Worm (Caenorhabditis elegans): ENCODE results near the gene C33F10.8.
A peak's percentile ranks its signal among the peaks of the same experiment; 100 is the strongest.

Gene C33F10.8

ce11 chrII:4818780-4819179 lies 6.3 kb downstream of the C33F10.8 start:
- TF ChIP-seq ceh-14 (tag; optimal IDR thresholded peaks at IDR 0.05) (no peak), unc-86 (tag; optimal IDR thresholded peaks at IDR 0.05) (no peak), ama-1 (optimal IDR thresholded peaks at IDR 0.05) (no peak)

ce11 chrII:4815356-4815755 lies 9.7 kb downstream of the C33F10.8 start:
- TF ChIP-seq che-1 (tag; optimal IDR thresholded peaks at IDR 0.05) = no peak
- TF ChIP-seq ceh-34 (tag; optimal IDR thresholded peaks at IDR 0.05) = peak; percentile 94

ce11 chrII:4811986-4812385 lies 13.0 kb downstream of the C33F10.8 start, which contains the start of gene rig-6:
TSS of gene rig-6 (minus strand) at chrII:4812086.
- TF ChIP-seq ceh-6 (GFP tag; optimal IDR thresholded peaks at IDR 0.05) (no peak), ama-1 (optimal IDR thresholded peaks at IDR 0.05) (no peak), lim-6 (tag; optimal IDR thresholded peaks at IDR 0.05) (no peak), pag-3 (tag; optimal IDR thresholded peaks at IDR 0.05; ENCODE audit: borderline replicate concordance) (no peak), gmeb-2 (tag; optimal IDR thresholded peaks at IDR 0.05) (no peak)

- TF ChIP-seq sdc-2 (tag; optimal IDR thresholded peaks at IDR 0.05) (no peak), C08G9.2 (tag; optimal IDR thresholded peaks at IDR 0.05) (no peak), elt-4 (tag; optimal IDR thresholded peaks at IDR 0.05) (no peak), nhr-232 (tag; optimal IDR thresholded peaks at IDR 0.05) (no peak), mec-3 (tag; optimal IDR thresholded peaks at IDR 0.05; ENCODE audit: borderline replicate concordance) (no peak), ceh-14 (tag; optimal IDR thresholded peaks at IDR 0.05) (no peak), T23F11.4 (GFP tag; optimal IDR thresholded peaks at IDR 0.05) (no peak), ttx-3 (tag; optimal IDR thresholded peaks at IDR 0.05) (no peak), tbx-7 (tag; optimal IDR thresholded peaks at IDR 0.05) (no peak), npax-4 (tag; optimal IDR thresholded peaks at IDR 0.05) (no peak), ceh-31 (tag; optimal IDR thresholded peaks at IDR 0.05) (no peak), eyg-1 (tag; optimal IDR thresholded peaks at IDR 0.05) (no peak), unc-3 (GFP tag; conservative IDR thresholded peaks at IDR 0.05) (no peak), unc-3 (tag; optimal IDR thresholded peaks at IDR 0.05) (no peak), nfya-1 (tag; optimal IDR thresholded peaks at IDR 0.05) (no peak), fkh-6 (tag; optimal IDR thresholded peaks at IDR 0.05) (no peak), elt-2 (tag; optimal IDR thresholded peaks at IDR 0.05) (no peak), unc-55 (GFP tag; optimal IDR thresholded peaks at IDR 0.05) (no peak)
These were observed 18.3 kb downstream of the C33F10.8 start for ce11 chrII:4806726-4807125.

ce11 chrII:4806261-4806660 lies 18.8 kb downstream of the C33F10.8 start:
- TF ChIP-seq hlh-30 (tag; optimal IDR thresholded peaks at IDR 0.05; ENCODE audit: insufficient read depth) = no peak
- no peak for TF ChIP-seq K09A11.1 (tag; optimal IDR thresholded peaks at IDR 0.05; ENCODE audit: insufficient read depth)
- TF ChIP-seq pha-2 (tag; optimal IDR thresholded peaks at IDR 0.05) = no peak
- no peak for TF ChIP-seq gmeb-2 (tag; optimal IDR thresholded peaks at IDR 0.05)
- no peak for TF ChIP-seq C08G9.2 (tag; optimal IDR thresholded peaks at IDR 0.05)
- no peak for TF ChIP-seq ceh-22 (tag; optimal IDR thresholded peaks at IDR 0.05)
- no peak for TF ChIP-seq ceh-18 (tag; optimal IDR thresholded peaks at IDR 0.05)
- no peak for TF ChIP-seq ahr-1 (tag; optimal IDR thresholded peaks at IDR 0.05)
- no peak for TF ChIP-seq fkh-10 (GFP tag; optimal IDR thresholded peaks at IDR 0.05)
- no peak for TF ChIP-seq unc-42 (tag; optimal IDR thresholded peaks at IDR 0.05)
- TF ChIP-seq npax-4 (tag; optimal IDR thresholded peaks at IDR 0.05) = no peak
- no peak for TF ChIP-seq ceh-45 (GFP tag; IDR thresholded peaks at IDR 0.05)
- no peak for TF ChIP-seq ceh-2 (tag; optimal IDR thresholded peaks at IDR 0.05)
